Worm (Caenorhabditis elegans): ENCODE data around the gene ric-4.

DNA sequence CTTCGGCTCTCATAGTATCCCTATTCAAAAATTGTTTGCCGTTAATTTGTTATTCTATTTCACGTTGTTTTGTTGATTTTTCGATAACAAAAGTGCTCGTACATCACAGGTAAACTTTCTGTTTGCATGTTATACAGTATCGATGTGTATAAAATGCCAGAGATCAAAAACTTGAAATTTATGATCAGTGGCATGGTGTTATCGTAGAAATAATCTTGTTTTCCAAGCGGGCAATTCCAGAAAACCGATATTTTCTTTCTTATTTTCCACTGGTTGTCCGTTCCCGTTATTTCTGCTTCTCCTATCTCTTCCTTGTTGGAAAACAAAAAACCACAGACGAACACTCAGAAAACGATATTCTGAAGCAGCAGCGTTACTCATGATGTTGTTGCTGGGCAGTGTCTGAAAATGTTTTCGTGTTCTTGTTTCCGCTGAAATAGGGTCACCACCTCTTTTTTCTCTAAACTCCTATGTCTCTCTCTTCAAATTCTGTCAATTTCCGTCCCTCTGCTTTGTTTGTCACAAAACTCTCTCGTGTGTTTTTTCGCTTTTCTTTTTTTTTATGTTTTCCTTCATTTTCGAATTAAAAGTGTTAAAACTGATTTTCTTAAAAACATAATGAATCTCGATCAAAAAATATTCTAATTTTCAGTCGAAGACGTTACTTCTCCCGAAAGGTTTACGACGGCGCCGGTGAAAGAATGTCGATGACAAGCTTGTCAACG, 21.7 kb downstream of the ric-4 start, which contains the start of gene akt-1:
- TF ChIP-seq unc-130 (tag; optimal IDR thresholded peaks at IDR 0.05), result no peak
- no peak for TF ChIP-seq ces-1 (GFP tag; optimal IDR thresholded peaks at IDR 0.05)
- TF ChIP-seq pag-3 (tag; optimal IDR thresholded peaks at IDR 0.05; ENCODE audit: borderline replicate concordance, insufficient read depth), result no peak

All from whole organism, L1 larva.